Worm (Caenorhabditis elegans) whole organism, L1 larva: ENCODE data around the gene C18B2.4.
A peak's percentile ranks its signal among the peaks of the same experiment; 100 is the strongest.

Experiments used
- C16A3.4 ChIP-seq: fragments of 150-350 bp; optimal IDR thresholded peaks from 2 replicates; lab custom pipeline; 2014; ENCODE audit warnings: missing biosample characterization, missing genetic modification characterization
- F16B12.6 ChIP-seq: fragments of 150-350 bp; optimal IDR thresholded peaks from 2 replicates; lab custom pipeline; 2014; ENCODE audit warnings: missing biosample characterization, missing genetic modification characterization
- Y116A8C.19 ChIP-seq: sonication (generic microtip); optimal IDR thresholded peaks from 2 replicates; lab custom pipeline; 2016; ENCODE audit warnings: missing compliant biosample characterization, missing genetic modification characterization, borderline replicate concordance
- aha-1 ChIP-seq: fragments of 150-350 bp; optimal IDR thresholded peaks from 2 replicates; lab custom pipeline; 2014; ENCODE audit warnings: missing biosample characterization, missing genetic modification characterization
- blmp-1 ChIP-seq: fragments of 150-350 bp; optimal IDR thresholded peaks from 2 replicates; lab custom pipeline; 2014; ENCODE audit warnings: missing biosample characterization, missing genetic modification characterization
- ceh-63 ChIP-seq: fragments of 200-800 bp; sonication (Bioruptor generic); optimal IDR thresholded peaks from 2 replicates; lab custom pipeline; 2018; ENCODE audit warnings: mild to moderate bottlenecking, missing genetic modification characterization, missing compliant biosample characterization
- ceh-8 ChIP-seq: fragments of 200-800 bp; sonication (Bioruptor generic); optimal IDR thresholded peaks from 2 replicates; lab custom pipeline; 2018; ENCODE audit warnings: mild to moderate bottlenecking, missing genetic modification characterization, moderate library complexity, missing compliant biosample characterization
- ceh-90 ChIP-seq: sonication (generic microtip); optimal IDR thresholded peaks from 2 replicates; lab custom pipeline; 2016; ENCODE audit warnings: missing genetic modification characterization, missing compliant biosample characterization
- ces-1 ChIP-seq: fragments of 150-350 bp; optimal IDR thresholded peaks from 2 replicates; lab custom pipeline; 2014; ENCODE audit warnings: missing biosample characterization, missing genetic modification reagents, missing genetic modification characterization
- dsc-1 ChIP-seq: sonication (generic microtip); optimal IDR thresholded peaks from 2 replicates; lab custom pipeline; 2016; ENCODE audit warnings: mild to moderate bottlenecking, missing genetic modification characterization, missing compliant biosample characterization
- efl-1 ChIP-seq, 4 experiments: fragments of 150-350 bp; optimal IDR thresholded peaks in 3 of 4; peaks in 1 of 4; 1 replicate in 1 of 4; 2 replicates in 3 of 4; lab custom pipeline; 2014; ENCODE audit warnings: missing biosample characterization in 2 of 4, missing genetic modification characterization in 2 of 4, missing genetic modification reagents in 2 of 4
- egl-27 ChIP-seq, 2 experiments: fragments of 150-350 bp in 1 of 2; sonication (generic microtip); optimal IDR thresholded peaks; 3 replicates each; lab custom pipeline; 2017 to 2018; ENCODE audit warnings: missing biosample characterization in 2 of 2, missing genetic modification characterization in 2 of 2, missing genetic modification reagents in 2 of 2
- elt-2 ChIP-seq: sonication (generic microtip); optimal IDR thresholded peaks from 2 replicates; lab custom pipeline; 2016; ENCODE audit warnings: missing genetic modification characterization, mild to moderate bottlenecking, inconsistent platforms, missing compliant biosample characterization, missing genetic modification reagents
- ets-5 ChIP-seq: fragments of 200-800 bp; sonication (Bioruptor generic); IDR thresholded peaks from 2 replicates; pipeline ENCODE4 v1.3.6; 2022; ENCODE audit warnings: missing genetic modification characterization, missing compliant biosample characterization
- fkh-4 ChIP-seq: sonication (generic microtip); optimal IDR thresholded peaks from 2 replicates; lab custom pipeline; 2016; ENCODE audit warnings: missing compliant biosample characterization, missing genetic modification characterization, borderline replicate concordance
- fkh-8 ChIP-seq: sonication (generic microtip); optimal IDR thresholded peaks from 2 replicates; lab custom pipeline; 2016; ENCODE audit warnings: mild to moderate bottlenecking, missing genetic modification characterization, missing compliant biosample characterization
- hlh-4 ChIP-seq: sonication (generic microtip); optimal IDR thresholded peaks from 2 replicates; lab custom pipeline; 2016; ENCODE audit warnings: mild to moderate bottlenecking, missing genetic modification characterization, missing compliant biosample characterization
- isw-1 ChIP-seq: fragments of 200-800 bp; sonication (Bioruptor generic); IDR thresholded peaks from 2 replicates; pipeline ENCODE4 v1.3.6; 2022; ENCODE audit warnings: missing genetic modification characterization, missing compliant biosample characterization
- jun-1 ChIP-seq: fragments of 150-350 bp; optimal IDR thresholded peaks from 2 replicates; lab custom pipeline; 2014; ENCODE audit warnings: missing biosample characterization, missing genetic modification reagents, missing genetic modification characterization
- lin-14 ChIP-seq: fragments of 200-800 bp; sonication (Bioruptor generic); optimal IDR thresholded peaks from 2 replicates; lab custom pipeline; 2018; ENCODE audit warnings: mild to moderate bottlenecking, missing genetic modification characterization, moderate library complexity, missing compliant biosample characterization
- mef-2 ChIP-seq: fragments of 150-350 bp; optimal IDR thresholded peaks from 2 replicates; lab custom pipeline; 2014; ENCODE audit warnings: missing biosample characterization, missing genetic modification characterization
- mep-1 ChIP-seq: fragments of 150-350 bp; optimal IDR thresholded peaks from 2 replicates; lab custom pipeline; 2014; ENCODE audit warnings: missing biosample characterization, missing genetic modification characterization
- nhr-20 ChIP-seq: sonication (generic microtip); optimal IDR thresholded peaks from 2 replicates; lab custom pipeline; 2016; ENCODE audit warnings: mild to moderate bottlenecking, missing genetic modification characterization, missing compliant biosample characterization
- nhr-237 ChIP-seq: fragments of 150-350 bp; optimal IDR thresholded peaks from 2 replicates; lab custom pipeline; 2014; ENCODE audit warnings: missing biosample characterization, missing genetic modification characterization
- nhr-28 ChIP-seq: fragments of 150-350 bp; optimal IDR thresholded peaks from 2 replicates; lab custom pipeline; 2014; ENCODE audit warnings: missing biosample characterization, missing genetic modification characterization
- nhr-47 ChIP-seq: sonication (generic microtip); optimal IDR thresholded peaks from 2 replicates; lab custom pipeline; 2016; ENCODE audit warnings: mild to moderate bottlenecking, missing genetic modification characterization, moderate library complexity, missing compliant biosample characterization
- nhr-71 ChIP-seq: sonication (generic microtip); optimal IDR thresholded peaks from 2 replicates; lab custom pipeline; 2016; ENCODE audit warnings: mild to moderate bottlenecking, missing genetic modification characterization, moderate library complexity, missing compliant biosample characterization
- nhr-76 ChIP-seq: sonication (generic microtip); optimal IDR thresholded peaks from 2 replicates; lab custom pipeline; 2017; ENCODE audit warnings: missing biosample characterization, missing genetic modification characterization
- nhr-90 ChIP-seq: sonication (generic microtip); optimal IDR thresholded peaks from 2 replicates; lab custom pipeline; 2016; ENCODE audit warnings: mild to moderate bottlenecking, missing genetic modification characterization, missing compliant biosample characterization; ENCODE audit not compliant: poor library complexity
- pax-3 ChIP-seq: fragments of 200-800 bp; sonication (Bioruptor generic); optimal IDR thresholded peaks from 2 replicates; lab custom pipeline; 2018; ENCODE audit warnings: mild to moderate bottlenecking, missing genetic modification characterization, moderate library complexity, missing compliant biosample characterization
- pqm-1 ChIP-seq: sonication (generic microtip); optimal IDR thresholded peaks from 3 replicates; lab custom pipeline; 2017; ENCODE audit warnings: missing biosample characterization, missing genetic modification characterization
- rnt-1 ChIP-seq: sonication (generic microtip); optimal IDR thresholded peaks from 2 replicates; lab custom pipeline; 2016; ENCODE audit warnings: mild to moderate bottlenecking, missing genetic modification characterization, moderate library complexity, missing compliant biosample characterization
- sptf-1 ChIP-seq: fragments of 150-350 bp; optimal IDR thresholded peaks from 2 replicates; lab custom pipeline; 2014; ENCODE audit warnings: missing biosample characterization, missing genetic modification characterization
- swsn-7 ChIP-seq: sonication (generic microtip); optimal IDR thresholded peaks from 2 replicates; lab custom pipeline; 2016; ENCODE audit warnings: missing genetic modification characterization, missing compliant biosample characterization
- tlp-1 ChIP-seq: fragments of 150-350 bp; optimal IDR thresholded peaks from 2 replicates; lab custom pipeline; 2014; ENCODE audit warnings: missing biosample characterization, missing genetic modification characterization
- unc-130 ChIP-seq: fragments of 150-350 bp; optimal IDR thresholded peaks from 2 replicates; lab custom pipeline; 2017; ENCODE audit warnings: missing biosample characterization, missing genetic modification characterization, inconsistent platforms
- unc-30 ChIP-seq: sonication (generic microtip); optimal IDR thresholded peaks from 2 replicates; lab custom pipeline; 2017; ENCODE audit warnings: missing biosample characterization, missing genetic modification characterization
- zip-4 ChIP-seq: fragments of 200-800 bp; sonication (Bioruptor generic); optimal IDR thresholded peaks from 2 replicates; lab custom pipeline; 2018; ENCODE audit warnings: mild to moderate bottlenecking, missing genetic modification characterization, moderate library complexity, missing compliant biosample characterization
- ztf-11 ChIP-seq, 2 experiments: sonication (generic microtip); optimal IDR thresholded peaks; 2 replicates each; lab custom pipeline; 2016 to 2017; ENCODE audit warnings: missing genetic modification characterization in 2 of 2, missing biosample characterization in 1 of 2, missing compliant biosample characterization in 1 of 2
- ztf-4 ChIP-seq: fragments of 150-350 bp; optimal IDR thresholded peaks from 2 replicates; lab custom pipeline; 2014; ENCODE audit warnings: missing biosample characterization, missing genetic modification characterization

C18B2.4 gene

DNA sequence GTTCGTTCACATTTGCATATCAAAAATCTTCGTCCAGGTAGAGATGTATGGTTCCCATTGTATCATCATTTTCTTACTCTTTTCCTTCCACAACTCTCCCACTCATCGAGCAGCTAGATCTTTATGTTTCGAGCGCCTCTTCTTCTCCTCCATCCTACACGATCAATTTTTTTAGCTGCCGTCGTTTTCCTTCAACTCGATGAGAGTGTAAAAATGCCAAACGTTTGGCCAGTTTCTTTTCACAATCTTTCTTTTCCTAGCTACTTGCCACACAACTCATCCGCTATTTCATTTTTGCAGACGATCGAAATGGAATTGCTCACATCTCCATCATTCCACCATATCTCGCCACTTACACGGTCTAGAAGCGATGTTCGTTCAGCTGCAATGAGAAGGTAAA lies 4.0 kb downstream of the C18B2.4 start, which contains the start of gene C18B2.3 (continued):
- TF ChIP-seq ces-1 (no peak), fkh-4 (tag; lab: Kevin White, UChicago) (no peak), tlp-1 (tag; lab: Kevin White, UChicago) (no peak), ceh-8 (GFP tag; lab: Kevin White, UChicago) (no peak), unc-30 (tag; lab: Kevin White, UChicago) (no peak), isw-1 (GFP tag; lab: Robert Waterston, UW) (no peak)

DNA sequence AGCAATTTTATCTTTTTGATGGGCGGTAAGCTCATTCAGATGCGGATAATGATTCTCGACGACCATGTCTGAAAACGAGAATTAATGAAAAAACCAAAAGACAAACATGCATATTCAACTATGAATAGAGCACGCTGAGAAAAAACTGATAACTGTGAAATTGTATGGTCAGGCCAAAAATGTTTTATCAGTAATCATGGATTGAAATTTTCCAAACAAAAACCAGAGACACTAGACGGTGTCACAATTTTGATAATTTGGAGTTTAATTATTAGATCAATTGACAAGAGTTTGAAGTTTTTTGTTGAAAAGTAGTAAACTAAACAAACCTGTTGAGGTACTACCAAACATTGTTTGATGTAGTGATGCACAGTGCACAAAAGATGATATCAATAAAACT lies 5.2 kb downstream of the C18B2.4 start, which contains the start of gene cgr-1:
Gene cgr-1 (minus strand): TSS at position 68 of the 400 bp plus-strand sequence.
- TF ChIP-seq elt-2 (tag; lab: Kevin White, UChicago), result peak; percentile 49
- no peak for TF ChIP-seq fkh-4 (tag; lab: Kevin White, UChicago)

DNA sequence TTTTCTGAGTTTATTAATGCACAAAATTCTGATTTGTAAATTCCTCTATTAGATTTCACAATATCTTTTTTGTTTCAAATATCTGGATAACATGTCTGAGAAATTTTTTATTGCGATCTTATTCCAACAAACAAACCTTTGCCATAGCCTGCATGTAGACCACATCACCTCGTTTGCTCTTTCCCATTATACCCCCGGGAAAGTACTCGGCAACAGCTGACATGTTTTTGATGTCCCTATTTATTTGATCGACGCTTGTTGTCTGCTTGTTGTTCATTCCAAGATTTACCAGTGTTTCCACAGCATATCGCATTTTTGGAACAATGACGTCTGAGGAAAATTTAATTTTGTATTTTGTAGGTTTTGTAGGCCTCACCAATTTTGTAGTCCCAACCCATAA lies 5.7 kb downstream of the C18B2.4 start:
- no peak for TF ChIP-seq hlh-4 (tag; lab: Kevin White, UChicago)
- TF ChIP-seq egl-27 (tag; optimal IDR thresholded peaks at IDR 0.05; lab: Kevin White, UChicago), result no peak
- TF ChIP-seq nhr-76 (tag; lab: Kevin White, UChicago), result no peak
- no peak for TF ChIP-seq ceh-63 (GFP tag; lab: Kevin White, UChicago)
- TF ChIP-seq unc-130 (tag; lab: Kevin White, UChicago), result peak; percentile 30
- TF ChIP-seq lin-14 (GFP tag; lab: Kevin White, UChicago), result peak; percentile 30
- TF ChIP-seq rnt-1 (tag; lab: Kevin White, UChicago), result peak; percentile 58
- TF ChIP-seq F16B12.6 (tag; lab: Kevin White, UChicago), result no peak

DNA sequence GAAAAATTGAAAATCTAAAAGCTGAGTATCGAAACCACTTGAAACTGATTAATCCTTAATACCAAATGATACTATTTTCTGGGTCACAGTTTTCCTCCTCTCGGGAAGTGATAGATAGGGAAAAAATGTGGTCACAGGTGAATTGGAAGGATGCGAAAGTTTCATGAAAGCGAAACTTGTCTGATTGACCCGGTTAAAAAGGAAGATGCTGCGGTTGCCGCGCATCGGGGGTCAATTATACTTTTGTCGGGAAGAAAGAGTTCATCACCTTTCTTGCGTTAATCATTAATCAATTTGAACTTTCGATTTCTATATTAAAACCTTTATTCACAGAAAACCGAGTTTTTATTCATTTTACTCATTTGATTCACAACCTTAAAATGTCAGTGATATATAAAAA lies 8.6 kb downstream of the C18B2.4 start:
- peak; percentile 97 for TF ChIP-seq blmp-1 (tag; lab: Kevin White, UChicago)
- TF ChIP-seq zip-4 (GFP tag; lab: Kevin White, UChicago), result no peak
- TF ChIP-seq, all 84 proteins: peak for 1

ce11 chrX:3596303-3596772 lies 9.2 kb downstream of the C18B2.4 start, which contains the start of gene T27A10.6:
TSS of gene T27A10.6 (minus strand) at chrX:3596353.
- TF ChIP-seq efl-1 (optimal IDR thresholded peaks at IDR 0.05; lab: Kevin White, UChicago) (no peak), efl-1 (GFP tag; optimal IDR thresholded peaks at IDR 0.05 in 1 of 2; lab: Kevin White, UChicago) (peak in 1 of 2 experiments; percentile 45), blmp-1 (tag; lab: Kevin White, UChicago) (peak; percentile 89), jun-1 (tag; lab: Kevin White, UChicago) (no peak), Y116A8C.19 (tag; lab: Kevin White, UChicago) (no peak), nhr-90 (tag; lab: Kevin White, UChicago) (no peak)

DNA sequence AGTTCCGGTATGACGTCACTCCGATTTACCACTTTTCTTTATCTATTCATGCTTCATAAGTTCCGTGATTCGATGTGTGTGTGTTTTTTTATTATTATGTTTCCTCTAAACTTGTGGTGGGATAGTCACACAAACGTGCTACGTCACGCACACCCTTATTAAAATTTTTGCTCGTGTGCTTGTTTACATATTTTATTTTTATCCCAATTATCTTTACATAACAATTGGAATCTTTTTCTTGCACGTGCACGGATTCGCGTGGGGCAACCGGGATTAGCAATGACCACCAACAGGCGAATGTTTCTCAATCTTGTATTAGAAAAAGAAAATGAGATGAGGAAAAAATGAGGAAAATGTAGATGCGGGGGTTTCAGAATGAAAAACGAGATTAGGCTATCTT lies 15.0 kb downstream of the C18B2.4 start:
- TF ChIP-seq nhr-71 (tag; lab: Kevin White, UChicago) (peak; percentile 8), aha-1 (tag; lab: Kevin White, UChicago) (no peak), ztf-11 (tag; optimal IDR thresholded peaks at IDR 0.05; lab: Kevin White, UChicago) (no peak), ceh-8 (GFP tag; lab: Kevin White, UChicago) (peak; percentile 8), hlh-4 (tag; lab: Kevin White, UChicago) (no peak), mep-1 (tag; lab: Kevin White, UChicago) (no peak), pqm-1 (tag; lab: Kevin White, UChicago) (no peak), C16A3.4 (tag; lab: Kevin White, UChicago) (no peak), nhr-28 (tag; lab: Kevin White, UChicago) (no peak), sptf-1 (tag; lab: Kevin White, UChicago) (no peak), zip-4 (GFP tag; lab: Kevin White, UChicago) (no peak), pax-3 (peak; percentile 40), ceh-90 (tag; lab: Kevin White, UChicago) (no peak), unc-30 (tag; lab: Kevin White, UChicago) (no peak), dsc-1 (tag; lab: Kevin White, UChicago) (peak; percentile 90), ztf-4 (tag; lab: Kevin White, UChicago) (no peak), mef-2 (tag; lab: Kevin White, UChicago) (no peak), swsn-7 (tag; lab: Kevin White, UChicago) (no peak), nhr-47 (peak; percentile 62), egl-27 (tag; optimal IDR thresholded peaks at IDR 0.05; lab: Kevin White, UChicago) (no peak), ets-5 (GFP tag; lab: Robert Waterston, UW) (no peak), efl-1 (optimal IDR thresholded peaks at IDR 0.05; lab: Kevin White, UChicago) (no peak), efl-1 (GFP tag; optimal IDR thresholded peaks at IDR 0.05 in 1 of 2; lab: Kevin White, UChicago) (no peak), nhr-20 (no peak), nhr-90 (tag; lab: Kevin White, UChicago) (no peak), rnt-1 (tag; lab: Kevin White, UChicago) (no peak), fkh-8 (tag; lab: Kevin White, UChicago) (peak; percentile 62), nhr-237 (tag; lab: Kevin White, UChicago) (no peak)
